Worm (Caenorhabditis elegans): Measurements from ENCODE around the gene dnj-9.
"Not testable (repeated sequence)": the region's sequence is repeated elsewhere in the genome, so short reads cannot be mapped to it uniquely, and the experiment has no call there.

The dnj-9 gene

ce11 chrII:4815356-4815755, 36.5 kb upstream of the dnj-9 start:
- TF ChIP-seq ama-1 (optimal IDR thresholded peaks at IDR 0.05) (no peak), ceh-14 (tag; optimal IDR thresholded peaks at IDR 0.05) (no peak), ceh-34 (tag; optimal IDR thresholded peaks at IDR 0.05) (peak; percentile 94), madf-2 (tag; optimal IDR thresholded peaks at IDR 0.05) (no peak), mec-3 (tag; optimal IDR thresholded peaks at IDR 0.05; ENCODE audit: borderline replicate concordance) (no peak), rnt-1 (tag; optimal IDR thresholded peaks at IDR 0.05) (no peak), dmd-4 (tag; optimal IDR thresholded peaks at IDR 0.05; ENCODE audit: borderline replicate concordance) (no peak)

- TF ChIP-seq unc-42 (tag; optimal IDR thresholded peaks at IDR 0.05) (no peak), zip-5 (tag; optimal IDR thresholded peaks at IDR 0.05) (no peak)
These were observed 33.1 kb upstream of the dnj-9 start for ce11 chrII:4818780-4819179.

ce11 chrII:4821739-4822138, 30.1 kb upstream of the dnj-9 start, which contains the start of gene lact-5:
Gene lact-5, minus strand, starts transcription at chrII:4821739.
- TF ChIP-seq elt-2 (tag; optimal IDR thresholded peaks at IDR 0.05) (peak; percentile 15), hlh-30 (tag; optimal IDR thresholded peaks at IDR 0.05; ENCODE audit: insufficient read depth) (no peak), ceh-24 (tag; optimal IDR thresholded peaks at IDR 0.05) (no peak)

ce11 chrII:4822610-4823009, 29.2 kb upstream of the dnj-9 start:
- no peak for TF ChIP-seq npax-4 (tag; optimal IDR thresholded peaks at IDR 0.05)
- peak; percentile 60 for TF ChIP-seq elt-2 (tag; optimal IDR thresholded peaks at IDR 0.05)

ce11 chrII:4825133-4825532, 26.7 kb upstream of the dnj-9 start, which contains the start of the genes C33F10.8 and msp-40:
Gene C33F10.8, minus strand, starts transcription at chrII:4825233.
Gene msp-40, plus strand, starts transcription at chrII:4825414.
- TF ChIP-seq che-1, unc-42, eyg-1 (tag; optimal IDR thresholded peaks at IDR 0.05): not testable (repeated sequence)

- TF ChIP-seq ceh-34 (tag; optimal IDR thresholded peaks at IDR 0.05), result peak; percentile 0
- TF ChIP-seq sox-2 (GFP tag; IDR thresholded peaks at IDR 0.05), result no peak
- peak; percentile 68 for TF ChIP-seq unc-55 (GFP tag; optimal IDR thresholded peaks at IDR 0.05)
These were observed 23.9 kb upstream of the dnj-9 start, which contains the start of the genes fbxb-88 and tbck-1 for ce11 chrII:4827734-4828609. Gene fbxb-88, minus strand, starts transcription at chrII:4827884. Gene tbck-1, plus strand, starts transcription at chrII:4828559.

ce11 chrII:4834761-4835160, 17.1 kb upstream of the dnj-9 start, which contains the start of the genes C33F10.11 and C33F10.1:
Gene C33F10.11, minus strand, starts transcription at chrII:4834861.
Gene C33F10.1, plus strand, starts transcription at chrII:4835023.
- no peak for TF ChIP-seq elt-4 (tag; optimal IDR thresholded peaks at IDR 0.05)
- no peak for TF ChIP-seq ceh-6 (GFP tag; optimal IDR thresholded peaks at IDR 0.05)
- no peak for TF ChIP-seq gmeb-2 (tag; optimal IDR thresholded peaks at IDR 0.05)
- TF ChIP-seq eyg-1 (tag; optimal IDR thresholded peaks at IDR 0.05), result no peak
- no peak for TF ChIP-seq unc-42 (tag; optimal IDR thresholded peaks at IDR 0.05)
- TF ChIP-seq F13H6.1 (tag; optimal IDR thresholded peaks at IDR 0.05), result no peak

- TF ChIP-seq syd-9 (tag; optimal IDR thresholded peaks at IDR 0.05) (no peak), odd-2 (tag; optimal IDR thresholded peaks at IDR 0.05) (no peak), C08G9.2 (tag; optimal IDR thresholded peaks at IDR 0.05) (no peak), dve-1 (tag; optimal IDR thresholded peaks at IDR 0.05) (no peak), lin-11 (tag; optimal IDR thresholded peaks at IDR 0.05) (no peak), ceh-31 (tag; optimal IDR thresholded peaks at IDR 0.05) (no peak), K09A11.1 (tag; optimal IDR thresholded peaks at IDR 0.05; ENCODE audit: insufficient read depth) (no peak), mec-3 (tag; optimal IDR thresholded peaks at IDR 0.05; ENCODE audit: borderline replicate concordance) (no peak), Y22D7AL.16 (tag; optimal IDR thresholded peaks at IDR 0.05) (no peak), F13H6.1 (tag; optimal IDR thresholded peaks at IDR 0.05) (no peak), ceh-22 (tag; optimal IDR thresholded peaks at IDR 0.05) (no peak), tbx-2 (tag; optimal IDR thresholded peaks at IDR 0.05) (no peak), ceh-6 (GFP tag; optimal IDR thresholded peaks at IDR 0.05) (no peak), fax-1 (tag; optimal IDR thresholded peaks at IDR 0.05) (no peak), ceh-48 (tag; optimal IDR thresholded peaks at IDR 0.05) (no peak), ceh-30 (tag; optimal IDR thresholded peaks at IDR 0.05) (no peak), ama-1 (optimal IDR thresholded peaks at IDR 0.05) (no peak), ceh-45 (GFP tag; IDR thresholded peaks at IDR 0.05) (no peak), ahr-1 (tag; optimal IDR thresholded peaks at IDR 0.05) (no peak)
These were observed 14.2 kb upstream of the dnj-9 start, which contains the start of gene C33F10.12 for ce11 chrII:4837659-4838058. Gene C33F10.12, minus strand, starts transcription at chrII:4837759.

Data from whole organism, late embryonic.